Worm (Caenorhabditis elegans): ENCODE results near the gene gly-20.

ce11 chrV:11245029-11245428 lies 37.3 kb upstream of the gly-20 start:
- TF ChIP-seq nhr-12 (tag; optimal IDR thresholded peaks at IDR 0.05): no peak
- TF ChIP-seq skn-1 (tag; optimal IDR thresholded peaks at IDR 0.05): no peak
- no peak for TF ChIP-seq rnt-1 (tag; optimal IDR thresholded peaks at IDR 0.05)
- TF ChIP-seq lin-39 (tag; optimal IDR thresholded peaks at IDR 0.05): no peak
- no peak for TF ChIP-seq lin-13 (GFP tag; optimal IDR thresholded peaks at IDR 0.05)
- TF ChIP-seq ztf-11 (tag; optimal IDR thresholded peaks at IDR 0.05): no peak
- TF ChIP-seq dpl-1 (GFP tag; optimal IDR thresholded peaks at IDR 0.05): no peak
- no peak for TF ChIP-seq mdl-1 (tag; optimal IDR thresholded peaks at IDR 0.05)
- no peak for TF ChIP-seq fkh-10 (GFP tag; optimal IDR thresholded peaks at IDR 0.05)
- TF ChIP-seq egl-27 (tag; optimal IDR thresholded peaks at IDR 0.05): no peak
- TF ChIP-seq unc-62 (GFP tag; optimal IDR thresholded peaks at IDR 0.05): no peak
